Fruit fly (Drosophila melanogaster) Kc167 (cell line): ENCODE measurements around the gene CG4949.

Source experiments
- Myc ChIP-seq: fragments of >200 bp; optimal IDR thresholded peaks from 2 replicates; lab custom pipeline; 2017; ENCODE audit warnings: missing external identifiers
- Sin3A ChIP-seq: fragments of >200 bp; optimal IDR thresholded peaks from 2 replicates; lab custom pipeline; 2018; ENCODE audit warnings: missing external identifiers
- h ChIP-seq: fragments of >200 bp; optimal IDR thresholded peaks from 3 replicates; lab custom pipeline; 2018; ENCODE audit warnings: missing external identifiers
- insv ChIP-seq: fragments of >200 bp; optimal IDR thresholded peaks from 3 replicates; lab custom pipeline; 2018; ENCODE audit warnings: missing external identifiers
- psq ChIP-seq: fragments of >200 bp; optimal IDR thresholded peaks from 2 replicates; lab custom pipeline; 2017; ENCODE audit warnings: missing external identifiers
- ttk ChIP-seq: sonication (Bioruptor generic); optimal IDR thresholded peaks from 2 replicates; lab custom pipeline; 2017; ENCODE audit warnings: missing external identifiers

CG4949 gene

dm6 chrX:17111958-17112953 lies 33.6 kb downstream of the CG4949 start:
- TF ChIP-seq ttk (lab: Kevin White, UChicago) (no peak), Myc (no peak), Sin3A (lab: Kevin White, UChicago) (no peak), h (lab: Kevin White, UChicago) (no peak), psq (no peak), insv (lab: Kevin White, UChicago) (no peak)

dm6 chrX:17113324-17113723 lies 34.7 kb downstream of the CG4949 start:
- TF ChIP-seq insv (lab: Kevin White, UChicago) (no peak), Sin3A (lab: Kevin White, UChicago) (no peak), psq (no peak), h (lab: Kevin White, UChicago) (no peak)

- no peak for TF ChIP-seq Sin3A (lab: Kevin White, UChicago)
- no peak for TF ChIP-seq h (lab: Kevin White, UChicago)
- no peak for TF ChIP-seq insv (lab: Kevin White, UChicago)
- TF ChIP-seq psq = no peak
- TF ChIP-seq ttk (lab: Kevin White, UChicago) = no peak
- no peak for TF ChIP-seq Myc
Observed at dm6 chrX:17121600-17121999, 43.0 kb downstream of the CG4949 start.

- no peak for TF ChIP-seq Myc
- TF ChIP-seq ttk (lab: Kevin White, UChicago) = no peak
- no peak for TF ChIP-seq insv (lab: Kevin White, UChicago)
- no peak for TF ChIP-seq h (lab: Kevin White, UChicago)
- no peak for TF ChIP-seq psq
- TF ChIP-seq Sin3A (lab: Kevin White, UChicago) = no peak
Observed at dm6 chrX:17122425-17123094, 43.9 kb downstream of the CG4949 start.

- TF ChIP-seq psq (no peak), ttk (lab: Kevin White, UChicago) (no peak), insv (lab: Kevin White, UChicago) (no peak), Sin3A (lab: Kevin White, UChicago) (no peak), Myc (no peak), h (lab: Kevin White, UChicago) (no peak)
Observed at dm6 chrX:17123545-17124203, 45.0 kb downstream of the CG4949 start.

dm6 chrX:17125017-17125821 lies 46.6 kb downstream of the CG4949 start:
- TF ChIP-seq psq = no peak
- no peak for TF ChIP-seq h (lab: Kevin White, UChicago)
- TF ChIP-seq Sin3A (lab: Kevin White, UChicago) = no peak
- no peak for TF ChIP-seq ttk (lab: Kevin White, UChicago)
- TF ChIP-seq insv (lab: Kevin White, UChicago) = no peak
- TF ChIP-seq Myc = no peak

dm6 chrX:17129733-17130466 lies 51.3 kb downstream of the CG4949 start:
- TF ChIP-seq ttk (lab: Kevin White, UChicago) = no peak
- no peak for TF ChIP-seq insv (lab: Kevin White, UChicago)
- no peak for TF ChIP-seq Sin3A (lab: Kevin White, UChicago)
- no peak for TF ChIP-seq h (lab: Kevin White, UChicago)
- TF ChIP-seq Myc = no peak
- TF ChIP-seq psq = no peak
